Fruit fly (Drosophila melanogaster) whole organism, embryonic: ENCODE measurements around the gene zetaCOP.
A peak's percentile ranks its signal among the peaks of the same experiment; 100 is the strongest.

ENCODE experiments used
- Blimp-1 ChIP-seq: fragments of 200-800 bp; sonication (Bioruptor generic); optimal IDR thresholded peaks from 3 replicates; lab custom pipeline; 2018; ENCODE audit warnings: missing biosample characterization, missing genetic modification characterization, mild to moderate bottlenecking, moderate library complexity, missing genetic modification reagents
- CG11456 ChIP-seq: fragments of 200-800 bp; sonication (Bioruptor generic); IDR thresholded peaks from 3 replicates; pipeline ENCODE4 v1.3.6; 2022; ENCODE audit warnings: missing biosample characterization, missing genetic modification characterization
- CG12391 ChIP-seq: fragments of 200-800 bp; sonication (Bioruptor generic); optimal IDR thresholded peaks from 3 replicates; lab custom pipeline; 2018; ENCODE audit warnings: missing biosample characterization, mild to moderate bottlenecking, missing genetic modification characterization, moderate library complexity
- CG12659 ChIP-seq: fragments of 200-800 bp; sonication (Bioruptor generic); optimal IDR thresholded peaks from 3 replicates; lab custom pipeline; 2017; ENCODE audit warnings: mild to moderate bottlenecking, missing biosample characterization, missing genetic modification reagents, missing genetic modification characterization
- CG14667 ChIP-seq: fragments of 200-800 bp; sonication (Bioruptor generic); IDR thresholded peaks from 2 replicates; pipeline ENCODE4 v1.3.6; 2022; ENCODE audit warnings: missing biosample characterization, missing genetic modification characterization
- CG15479 ChIP-seq: fragments of 200-800 bp; sonication (Bioruptor generic); optimal IDR thresholded peaks from 3 replicates; lab custom pipeline; 2019; ENCODE audit warnings: missing biosample characterization, mild to moderate bottlenecking, missing genetic modification characterization, moderate library complexity
- CG17829 ChIP-seq: fragments of 200-800 bp; optimal IDR thresholded peaks from 2 replicates; lab custom pipeline; 2019; ENCODE audit warnings: missing biosample characterization, mild to moderate bottlenecking, missing genetic modification characterization, moderate library complexity
- CG18599 ChIP-seq: fragments of 200-800 bp; sonication (Bioruptor generic); optimal IDR thresholded peaks from 3 replicates; lab custom pipeline; 2017; ENCODE audit warnings: missing biosample characterization, missing genetic modification characterization, mild to moderate bottlenecking, moderate library complexity, missing genetic modification reagents
- CG18764 ChIP-seq: fragments of 200-800 bp; sonication (Bioruptor generic); optimal IDR thresholded peaks from 3 replicates; lab custom pipeline; 2016; ENCODE audit warnings: missing biosample characterization, missing genetic modification characterization
- CG31224 ChIP-seq: fragments of 200-800 bp; sonication (Bioruptor generic); IDR thresholded peaks from 2 replicates; pipeline ENCODE4 v1.3.6; 2022; ENCODE audit warnings: missing biosample characterization, missing genetic modification characterization
- CG4424 ChIP-seq: fragments of 200-800 bp; sonication (Bioruptor generic); optimal IDR thresholded peaks from 3 replicates; lab custom pipeline; 2016; ENCODE audit warnings: missing biosample characterization, missing genetic modification characterization
- CG6175 ChIP-seq: fragments of 200-800 bp; sonication (Bioruptor generic); IDR thresholded peaks from 3 replicates; pipeline ENCODE4 v1.3.6; 2022; ENCODE audit warnings: missing biosample characterization, missing genetic modification characterization
- CG8281 ChIP-seq: fragments of 200-800 bp; sonication (Bioruptor generic); optimal IDR thresholded peaks from 2 replicates; lab custom pipeline; 2018; ENCODE audit warnings: missing biosample characterization, mild to moderate bottlenecking, missing genetic modification characterization, moderate library complexity
- CG8290 ChIP-seq, 3 experiments: fragments of 200-800 bp; sonication (Bioruptor generic); optimal IDR thresholded peaks; 2 replicates each; lab custom pipeline; 2016 to 2019; ENCODE audit warnings: missing biosample characterization in 3 of 3, missing genetic modification characterization in 3 of 3, mild to moderate bottlenecking in 2 of 3, moderate library complexity in 1 of 3
- CG8359 ChIP-seq: fragments of 200-800 bp; sonication (Bioruptor generic); optimal IDR thresholded peaks from 2 replicates; lab custom pipeline; 2017; ENCODE audit warnings: missing biosample characterization, mild to moderate bottlenecking, missing genetic modification characterization, borderline replicate concordance
- CG8944 ChIP-seq: fragments of 200-800 bp; sonication (Bioruptor generic); optimal IDR thresholded peaks from 3 replicates; lab custom pipeline; 2016; ENCODE audit warnings: missing biosample characterization, missing genetic modification characterization
- CG9932 ChIP-seq: fragments of 200-800 bp; sonication (Bioruptor generic); IDR thresholded peaks from 2 replicates; pipeline ENCODE4 v1.3.6; 2022; ENCODE audit warnings: missing biosample characterization, missing genetic modification characterization
- E2f1 ChIP-seq: fragments of 200-800 bp; sonication (Bioruptor generic); IDR thresholded peaks from 2 replicates; pipeline ENCODE4 v1.3.6; 2022; ENCODE audit warnings: missing biosample characterization, missing genetic modification characterization
- E2f2 ChIP-seq: fragments of 200-800 bp; sonication (Bioruptor generic); IDR thresholded peaks from 2 replicates; pipeline ENCODE4 v1.3.6; 2022; ENCODE audit warnings: missing biosample characterization, missing genetic modification characterization
- Hr51 ChIP-seq, 2 experiments: fragments of 200-800 bp; sonication (Bioruptor generic); optimal IDR thresholded peaks; 2 replicates in 1 of 2; 3 replicates in 1 of 2; lab custom pipeline; 2016 to 2018; ENCODE audit warnings: missing biosample characterization in 2 of 2, missing genetic modification characterization in 2 of 2, mild to moderate bottlenecking in 1 of 2, moderate library complexity in 1 of 2
- Hr78 ChIP-seq, 2 experiments: fragments of 200-800 bp in 1 of 2; fragments of >200 bp in 1 of 2; sonication (Bioruptor generic) in 1 of 2; optimal IDR thresholded peaks; 2 replicates each; lab custom pipeline; 2017 to 2019; ENCODE audit warnings: missing biosample characterization in 2 of 2, missing genetic modification characterization in 2 of 2, mild to moderate bottlenecking in 1 of 2, moderate library complexity in 1 of 2
- Hsf ChIP-seq: fragments of 200-800 bp; sonication (Bioruptor generic); optimal IDR thresholded peaks from 3 replicates; lab custom pipeline; 2016; ENCODE audit warnings: missing biosample characterization, missing genetic modification characterization
- Meics ChIP-seq: fragments of 200-800 bp; sonication (Bioruptor generic); optimal IDR thresholded peaks from 2 replicates; lab custom pipeline; 2017; ENCODE audit warnings: missing biosample characterization, mild to moderate bottlenecking, missing genetic modification characterization
- Myb ChIP-seq: fragments of 200-800 bp; sonication (Bioruptor generic); optimal IDR thresholded peaks from 2 replicates; lab custom pipeline; 2016; ENCODE audit warnings: missing biosample characterization, missing genetic modification characterization
- Nf-YA ChIP-seq: fragments of 200-800 bp; sonication (Bioruptor generic); IDR thresholded peaks from 2 replicates; pipeline ENCODE4 v1.3.6; 2022; ENCODE audit warnings: missing biosample characterization, missing genetic modification characterization
- Opbp ChIP-seq: fragments of 200-800 bp; sonication (Bioruptor generic); IDR thresholded peaks from 3 replicates; pipeline ENCODE4 v1.3.6; 2022; ENCODE audit warnings: missing biosample characterization, missing genetic modification characterization; ENCODE audit not compliant: partially characterized antibody
- Ravus ChIP-seq: fragments of 200-800 bp; sonication (Bioruptor generic); IDR thresholded peaks from 2 replicates; pipeline ENCODE4 v1.3.6; 2022; ENCODE audit warnings: missing biosample characterization, missing genetic modification characterization
- ab ChIP-seq: fragments of 200-800 bp; sonication (Bioruptor generic); optimal IDR thresholded peaks from 2 replicates; lab custom pipeline; 2016; ENCODE audit warnings: missing biosample characterization, missing genetic modification characterization
- ash1 ChIP-seq: fragments of 200-800 bp; sonication (Bioruptor generic); optimal IDR thresholded peaks from 2 replicates; lab custom pipeline; 2018; ENCODE audit warnings: missing biosample characterization, mild to moderate bottlenecking, missing genetic modification characterization
- az2 ChIP-seq: fragments of 200-800 bp; sonication (Bioruptor generic); optimal IDR thresholded peaks from 3 replicates; lab custom pipeline; 2016; ENCODE audit warnings: missing biosample characterization, missing genetic modification characterization
- bigmax ChIP-seq: fragments of 200-800 bp; sonication (Bioruptor generic); optimal IDR thresholded peaks from 2 replicates; lab custom pipeline; 2018; ENCODE audit warnings: missing biosample characterization, mild to moderate bottlenecking, missing genetic modification characterization
- cad ChIP-seq: fragments of >200 bp; optimal IDR thresholded peaks from 2 replicates; lab custom pipeline; 2017; ENCODE audit warnings: missing biosample characterization, missing genetic modification characterization
- caup ChIP-seq: fragments of 200-800 bp; sonication (Bioruptor generic); optimal IDR thresholded peaks from 3 replicates; lab custom pipeline; 2017; ENCODE audit warnings: missing biosample characterization, mild to moderate bottlenecking, missing genetic modification characterization, moderate library complexity; ENCODE audit not compliant: severe bottlenecking
- ci ChIP-seq: fragments of 200-800 bp; sonication (Bioruptor generic); IDR thresholded peaks from 3 replicates; pipeline ENCODE4 v1.3.6; 2022; ENCODE audit warnings: missing biosample characterization, missing genetic modification characterization
- disco-r ChIP-seq: fragments of 200-800 bp; sonication (Bioruptor generic); optimal IDR thresholded peaks from 2 replicates; lab custom pipeline; 2016; ENCODE audit warnings: missing biosample characterization, missing genetic modification characterization
- dpn ChIP-seq, 2 experiments: fragments of 200-800 bp; sonication (Bioruptor generic); optimal IDR thresholded peaks; 3 replicates each; lab custom pipeline; 2016; ENCODE audit warnings: missing biosample characterization in 2 of 2, missing genetic modification characterization in 2 of 2
- gem ChIP-seq: fragments of 200-800 bp; sonication (Bioruptor generic); optimal IDR thresholded peaks from 2 replicates; lab custom pipeline; 2019; ENCODE audit warnings: missing biosample characterization, mild to moderate bottlenecking, missing genetic modification characterization, moderate library complexity
- gsb ChIP-seq: fragments of 200-800 bp; sonication (Bioruptor generic); IDR thresholded peaks from 2 replicates; pipeline ENCODE4 v1.3.6; 2022; ENCODE audit warnings: missing biosample characterization, missing genetic modification characterization
- ind ChIP-seq: fragments of 200-800 bp; sonication (Bioruptor generic); optimal IDR thresholded peaks from 3 replicates; lab custom pipeline; 2016; ENCODE audit warnings: missing biosample characterization, missing genetic modification characterization
- ken ChIP-seq: fragments of 200-800 bp; sonication (Bioruptor generic); IDR thresholded peaks from 3 replicates; pipeline ENCODE4 v1.3.6; 2022; ENCODE audit warnings: missing biosample characterization, missing genetic modification characterization
- knrl ChIP-seq: fragments of 200-800 bp; sonication (Bioruptor generic); IDR thresholded peaks from 3 replicates; pipeline ENCODE4 v1.3.6; 2022; ENCODE audit warnings: missing biosample characterization, missing genetic modification characterization; ENCODE audit not compliant: partially characterized antibody
- lbe ChIP-seq: fragments of 200-800 bp; sonication (Bioruptor generic); optimal IDR thresholded peaks from 2 replicates; lab custom pipeline; 2016; ENCODE audit warnings: missing biosample characterization, mild to moderate bottlenecking, missing genetic modification characterization
- maf-S ChIP-seq: fragments of 200-800 bp; sonication (Bioruptor generic); optimal IDR thresholded peaks from 2 replicates; lab custom pipeline; 2016; ENCODE audit warnings: missing biosample characterization, missing genetic modification characterization
- psq ChIP-seq: fragments of 200-800 bp; sonication (Bioruptor generic); optimal IDR thresholded peaks from 2 replicates; lab custom pipeline; 2017; ENCODE audit warnings: missing biosample characterization, missing genetic modification characterization
- pum ChIP-seq: fragments of 200-800 bp; sonication (Bioruptor generic); optimal IDR thresholded peaks from 2 replicates; lab custom pipeline; 2016; ENCODE audit warnings: missing biosample characterization, missing genetic modification characterization
- sens ChIP-seq: fragments of 200-800 bp; sonication (Bioruptor generic); peaks from one replicate; lab custom pipeline; 2016; ENCODE audit warnings: missing biosample characterization, missing genetic modification characterization
- sug ChIP-seq: fragments of 200-800 bp; optimal IDR thresholded peaks from 2 replicates; lab custom pipeline; 2019; ENCODE audit warnings: missing biosample characterization, mild to moderate bottlenecking, missing genetic modification characterization, moderate library complexity
- tap ChIP-seq: fragments of 200-800 bp; optimal IDR thresholded peaks from 3 replicates; lab custom pipeline; 2019; ENCODE audit warnings: missing biosample characterization, mild to moderate bottlenecking, missing genetic modification characterization, moderate library complexity
- tll ChIP-seq, 2 experiments: fragments of 200-800 bp in 1 of 2; fragments of >200 bp in 1 of 2; sonication (Bioruptor generic) in 1 of 2; optimal IDR thresholded peaks; 2 replicates each; lab custom pipeline; 2017 to 2019; ENCODE audit warnings: missing biosample characterization in 2 of 2, missing genetic modification characterization in 2 of 2, mild to moderate bottlenecking in 1 of 2, moderate library complexity in 1 of 2
- tup ChIP-seq: fragments of 200-800 bp; sonication (Bioruptor generic); optimal IDR thresholded peaks from 2 replicates; lab custom pipeline; 2016; ENCODE audit warnings: missing biosample characterization, mild to moderate bottlenecking, missing genetic modification characterization, moderate library complexity

Gene zetaCOP

DNA sequence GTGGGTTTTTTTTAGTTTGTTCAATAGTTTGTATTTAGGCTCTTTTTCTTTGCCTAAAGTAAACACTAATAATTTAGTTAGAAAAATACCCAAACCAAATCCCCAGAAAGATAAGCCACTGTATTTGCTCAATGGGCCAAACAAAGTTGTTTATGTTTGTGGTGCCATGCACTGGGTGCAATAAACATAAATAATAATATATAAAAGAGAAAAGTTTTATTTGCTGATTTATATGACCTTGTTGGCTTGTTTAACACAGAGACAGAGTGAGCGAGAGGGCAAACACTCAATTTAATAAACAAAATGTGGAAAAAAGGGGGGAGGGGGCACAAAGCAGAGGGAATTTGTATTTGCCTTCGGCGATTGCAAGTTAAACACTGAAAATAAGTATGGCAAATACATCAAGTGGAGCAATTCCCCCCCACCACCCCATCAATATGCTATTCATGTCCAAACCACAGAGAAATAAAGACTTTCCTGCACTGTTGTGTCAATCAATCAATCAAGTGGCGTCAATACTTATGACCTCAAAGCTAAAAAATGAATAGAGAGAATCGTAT lies 32.8 kb downstream of the zetaCOP start (continued):
- TF ChIP-seq CG4424 (GFP tag; lab: Kevin White, UChicago) = peak; percentile 0
- TF ChIP-seq CG9932 (GFP tag; lab: Robert Waterston, UW) = no peak
- no peak for TF ChIP-seq pum (GFP tag; lab: Kevin White, UChicago)
- TF ChIP-seq sug (tag; lab: Kevin White, UChicago) = no peak
- peak in 1 of 2 experiments; percentile 8 for TF ChIP-seq tll (GFP tag; optimal IDR thresholded peaks at IDR 0.05; lab: Kevin White, UChicago)
- TF ChIP-seq ash1 = no peak
- no peak for TF ChIP-seq E2f2
- no peak for TF ChIP-seq gsb
- no peak for TF ChIP-seq Meics (GFP tag; lab: Kevin White, UChicago)
- TF ChIP-seq CG15479 (GFP tag; lab: Kevin White, UChicago) = peak; percentile 13
- no peak for TF ChIP-seq CG18599 (GFP tag; lab: Kevin White, UChicago)
- TF ChIP-seq psq (GFP tag; lab: Kevin White, UChicago) = no peak
- no peak for TF ChIP-seq CG14667
- no peak for TF ChIP-seq Ravus (GFP tag; lab: Robert Waterston, UW)
- no peak for TF ChIP-seq Hr51 (GFP tag; optimal IDR thresholded peaks at IDR 0.05; lab: Kevin White, UChicago)
- no peak for TF ChIP-seq ind (GFP tag; lab: Kevin White, UChicago)
- no peak for TF ChIP-seq CG8944 (GFP tag; lab: Kevin White, UChicago)
- TF ChIP-seq CG18764 (GFP tag; lab: Kevin White, UChicago) = peak; percentile 35
- TF ChIP-seq dpn (GFP tag; optimal IDR thresholded peaks at IDR 0.05; lab: Kevin White, UChicago) = no peak
- no peak for TF ChIP-seq bigmax (GFP tag; lab: Kevin White, UChicago)
- no peak for TF ChIP-seq CG6175 (GFP tag; lab: Robert Waterston, UW)
- TF ChIP-seq caup (GFP tag; lab: Kevin White, UChicago) = no peak
- TF ChIP-seq cad (GFP tag; lab: Kevin White, UChicago) = no peak
- TF ChIP-seq E2f1 (GFP tag; lab: Robert Waterston, UW) = no peak
- no peak for TF ChIP-seq tup (GFP tag; lab: Kevin White, UChicago)
- TF ChIP-seq Nf-YA (GFP tag; lab: Robert Waterston, UW) = no peak
- peak; percentile 33 for TF ChIP-seq CG8290 (GFP tag; optimal IDR thresholded peaks at IDR 0.05; lab: Kevin White, UChicago)
- TF ChIP-seq CG8290 (tag; optimal IDR thresholded peaks at IDR 0.05; lab: Kevin White, UChicago) = no peak
- TF ChIP-seq Hr78 (GFP tag; optimal IDR thresholded peaks at IDR 0.05; lab: Kevin White, UChicago) = peak in 1 of 2 experiments; percentile 45
- no peak for TF ChIP-seq maf-S (GFP tag; lab: Kevin White, UChicago)
- no peak for TF ChIP-seq CG11456 (GFP tag; lab: Robert Waterston, UW)
- peak; percentile 13 for TF ChIP-seq CG17829
- 0 out of 3 replicates have a peak, but pooled peaks have one; percentile 19 for TF ChIP-seq ci (GFP tag; lab: Robert Waterston, UW)
- TF ChIP-seq tap = peak; percentile 0
- TF ChIP-seq Blimp-1 (GFP tag; lab: Kevin White, UChicago) = peak; percentile 54
- TF ChIP-seq gem (tag; lab: Kevin White, UChicago) = peak; percentile 67
- peak; percentile 89 for TF ChIP-seq sens (GFP tag; lab: Kevin White, UChicago)
- no peak for TF ChIP-seq az2
- no peak for TF ChIP-seq CG31224 (GFP tag; lab: Robert Waterston, UW)
- no peak for TF ChIP-seq ab (GFP tag; lab: Kevin White, UChicago)
- no peak for TF ChIP-seq ken (GFP tag; lab: Robert Waterston, UW)
- TF ChIP-seq lbe = no peak
- no peak for TF ChIP-seq Myb (GFP tag; lab: Kevin White, UChicago)
- TF ChIP-seq Hsf (GFP tag; lab: Kevin White, UChicago) = no peak
- peak; percentile 35 for TF ChIP-seq CG12391 (tag; lab: Kevin White, UChicago)
- TF ChIP-seq CG8359 (GFP tag; lab: Kevin White, UChicago) = peak; percentile 53
- TF ChIP-seq CG8281 (tag; lab: Kevin White, UChicago) = peak; percentile 88
- no peak for TF ChIP-seq knrl (GFP tag; lab: Robert Waterston, UW)
- TF ChIP-seq Opbp (GFP tag; lab: Robert Waterston, UW) = no peak
- TF ChIP-seq CG12659 = no peak
- no peak for TF ChIP-seq disco-r (GFP tag; lab: Kevin White, UChicago)
